Worm (Caenorhabditis elegans): Measurements from ENCODE around the gene F44F4.15.

Gene F44F4.15

ce11 chrII:10894996-10895395 lies 19.5 kb upstream of the F44F4.15 start, which contains the start of gene sra-10 (continued):
- TF ChIP-seq ceh-58 (GFP tag; IDR thresholded peaks at IDR 0.05) = no peak

DNA sequence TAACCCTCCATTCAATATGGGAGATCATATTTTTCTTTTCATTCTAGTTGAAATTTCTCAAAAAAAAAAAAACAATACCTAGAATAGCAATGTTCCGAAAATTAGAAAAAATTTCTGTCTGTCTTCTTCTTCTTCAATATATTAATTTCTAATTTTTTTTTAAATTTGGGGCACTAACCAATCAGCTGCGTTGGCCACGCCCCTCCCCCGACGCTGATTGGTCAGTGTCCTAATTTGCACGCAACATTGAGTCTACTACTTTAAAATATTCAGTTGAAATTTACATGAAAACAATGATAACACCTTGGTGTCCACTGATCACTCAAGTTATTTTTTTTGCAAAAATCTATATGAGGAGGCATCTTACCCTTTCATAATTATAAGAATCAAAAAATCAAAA lies 18.5 kb upstream of the F44F4.15 start:
- no peak for TF ChIP-seq F10E7.11 (tag; optimal IDR thresholded peaks at IDR 0.05)
- no peak for TF ChIP-seq Y56A3A.18 (GFP tag; IDR thresholded peaks at IDR 0.05)
- TF ChIP-seq Y79H2A.3 (GFP tag; conservative IDR thresholded peaks at IDR 0.05) = no peak
- TF ChIP-seq snpc-4 (GFP tag; optimal IDR thresholded peaks at IDR 0.05) = no peak
- no peak for TF ChIP-seq snpc-4 (tag; optimal IDR thresholded peaks at IDR 0.05)
- TF ChIP-seq ceh-79 (tag; optimal IDR thresholded peaks at IDR 0.05) = no peak
- no peak for TF ChIP-seq pha-4 (tag; optimal IDR thresholded peaks at IDR 0.05)
- TF ChIP-seq nhr-179 (tag; optimal IDR thresholded peaks at IDR 0.05) = no peak
- TF ChIP-seq T26A5.8 (tag; optimal IDR thresholded peaks at IDR 0.05) = no peak
- no peak for TF ChIP-seq ztf-3 (GFP tag; optimal IDR thresholded peaks at IDR 0.05)
- no peak for TF ChIP-seq snpc-1.1 (tag; optimal IDR thresholded peaks at IDR 0.05; ENCODE audit: insufficient read depth)
- no peak for TF ChIP-seq F55B11.4 (tag; optimal IDR thresholded peaks at IDR 0.05; ENCODE audit: borderline replicate concordance, insufficient read depth)
- TF ChIP-seq egl-44 (GFP tag; IDR thresholded peaks at IDR 0.05) = no peak
- no peak for TF ChIP-seq T07F8.4 (tag; optimal IDR thresholded peaks at IDR 0.05)
- no peak for TF ChIP-seq Y95B8A.8 (GFP tag; IDR thresholded peaks at IDR 0.05)

DNA sequence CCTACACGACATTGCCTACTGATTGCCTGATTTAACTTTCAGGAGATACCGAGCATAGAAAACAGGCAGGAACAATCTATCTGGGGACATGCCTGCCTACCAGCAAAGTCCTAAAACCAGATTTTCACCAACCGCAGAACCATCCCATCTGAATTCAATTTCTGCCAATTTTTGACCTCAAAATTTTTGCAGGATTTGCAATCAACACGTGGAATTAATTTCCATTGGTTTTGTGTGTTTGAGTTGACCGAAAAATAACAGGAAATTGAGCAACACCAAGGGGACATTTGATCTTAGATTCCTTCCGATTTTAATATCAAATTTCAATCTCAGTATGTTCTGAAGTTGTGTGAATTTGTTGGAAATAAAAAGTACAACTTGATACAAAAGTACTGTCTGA lies 15.5 kb upstream of the F44F4.15 start:
- no peak for TF ChIP-seq pha-4 (tag; optimal IDR thresholded peaks at IDR 0.05)
- TF ChIP-seq pbrm-1 (GFP tag; IDR thresholded peaks at IDR 0.05) = no peak
- no peak for TF ChIP-seq ztf-28 (GFP tag; IDR thresholded peaks at IDR 0.05)
- no peak for TF ChIP-seq hlh-26 (GFP tag; conservative IDR thresholded peaks at IDR 0.05)
- no peak for TF ChIP-seq F49E8.2 (tag; optimal IDR thresholded peaks at IDR 0.05; ENCODE audit: insufficient read depth)

- no peak for TF ChIP-seq F57C9.4 (tag; optimal IDR thresholded peaks at IDR 0.05)
- no peak for TF ChIP-seq zfh-2 (GFP tag; conservative IDR thresholded peaks at IDR 0.05)
- TF ChIP-seq zim-3 (tag; optimal IDR thresholded peaks at IDR 0.05) = no peak
- TF ChIP-seq B0035.1 (tag; optimal IDR thresholded peaks at IDR 0.05) = no peak
- TF ChIP-seq tbp1 (GFP tag; optimal IDR thresholded peaks at IDR 0.05) = no peak
- TF ChIP-seq tbx-9 (tag; optimal IDR thresholded peaks at IDR 0.05; ENCODE audit: borderline replicate concordance) = no peak
- TF ChIP-seq ceh-58 (GFP tag; IDR thresholded peaks at IDR 0.05) = no peak
- no peak for TF ChIP-seq repo-1 (tag; optimal IDR thresholded peaks at IDR 0.05)
- TF ChIP-seq D2030.7 (GFP tag; IDR thresholded peaks at IDR 0.05) = no peak
- no peak for TF ChIP-seq rcor-1 (GFP tag; IDR thresholded peaks at IDR 0.05)
- TF ChIP-seq unc-62 (GFP tag; optimal IDR thresholded peaks at IDR 0.05) = no peak
- no peak for TF ChIP-seq bed-1 (GFP tag; IDR thresholded peaks at IDR 0.05)
- TF ChIP-seq Y56A3A.18 (GFP tag; IDR thresholded peaks at IDR 0.05) = no peak
- no peak for TF ChIP-seq mcd-1 (GFP tag; IDR thresholded peaks at IDR 0.05)
- TF ChIP-seq ztf-22 (GFP tag; optimal IDR thresholded peaks at IDR 0.05) = no peak
- no peak for TF ChIP-seq sea-2 (GFP tag; IDR thresholded peaks at IDR 0.05)
- no peak for TF ChIP-seq dpl-1 (GFP tag; optimal IDR thresholded peaks at IDR 0.05)
- no peak for TF ChIP-seq aptf-3 (GFP tag; IDR thresholded peaks at IDR 0.05)
- no peak for TF ChIP-seq lin-35 (GFP tag; optimal IDR thresholded peaks at IDR 0.05)
Observed at ce11 chrII:10902104-10902503, 12.4 kb upstream of the F44F4.15 start, which contains the start of gene gly-1. gly-1 (minus strand) TSS chrII:10902204.
